Fruit fly (Drosophila melanogaster) whole organism, embryonic: Measurements from ENCODE around the gene CNPYb.
A peak's percentile ranks its signal among the peaks of the same experiment; 100 is the strongest.

Experiments used
- ATbp ChIP-seq: fragments of 200-800 bp; sonication (Bioruptor generic); optimal IDR thresholded peaks from 2 replicates; lab custom pipeline; 2017; ENCODE audit warnings: missing biosample characterization, mild to moderate bottlenecking, missing genetic modification characterization, missing genetic modification reagents
- Atf3 ChIP-seq: fragments of 200-800 bp; sonication (Bioruptor generic); optimal IDR thresholded peaks from 3 replicates; lab custom pipeline; 2016; ENCODE audit warnings: missing biosample characterization, missing genetic modification characterization
- CG12744 ChIP-seq: fragments of 200-800 bp; sonication (Bioruptor generic); optimal IDR thresholded peaks from 2 replicates; lab custom pipeline; 2016; ENCODE audit warnings: missing biosample characterization, missing genetic modification characterization
- CG12942 ChIP-seq: fragments of 200-800 bp; sonication (Bioruptor generic); optimal IDR thresholded peaks from 3 replicates; lab custom pipeline; 2016; ENCODE audit warnings: missing biosample characterization, missing genetic modification characterization
- CG14710 ChIP-seq: fragments of 200-800 bp; sonication (Bioruptor generic); optimal IDR thresholded peaks from 3 replicates; lab custom pipeline; 2019; ENCODE audit warnings: missing biosample characterization, mild to moderate bottlenecking, missing genetic modification characterization, moderate library complexity
- CG1529 ChIP-seq: fragments of 200-800 bp; sonication (Bioruptor generic); optimal IDR thresholded peaks from 3 replicates; lab custom pipeline; 2018; ENCODE audit warnings: missing biosample characterization, missing genetic modification characterization
- CG17359 ChIP-seq: fragments of 200-800 bp; sonication (Bioruptor generic); optimal IDR thresholded peaks from 3 replicates; lab custom pipeline; 2018; ENCODE audit warnings: missing biosample characterization, mild to moderate bottlenecking, missing genetic modification characterization, moderate library complexity
- CG17829 ChIP-seq: fragments of 200-800 bp; optimal IDR thresholded peaks from 2 replicates; lab custom pipeline; 2019; ENCODE audit warnings: missing biosample characterization, mild to moderate bottlenecking, missing genetic modification characterization, moderate library complexity
- CG34422 ChIP-seq: fragments of 200-800 bp; sonication (Bioruptor generic); IDR thresholded peaks from 3 replicates; pipeline ENCODE4 v1.3.6; 2022; ENCODE audit warnings: missing biosample characterization, missing genetic modification characterization
- CG3847 ChIP-seq: fragments of 200-800 bp; sonication (Bioruptor generic); IDR thresholded peaks from 2 replicates; pipeline ENCODE4 v1.3.6; 2022; ENCODE audit warnings: missing biosample characterization, missing genetic modification characterization
- CG42726 ChIP-seq: fragments of 200-800 bp; sonication (Bioruptor generic); IDR thresholded peaks from 2 replicates; pipeline ENCODE4 v1.3.6; 2022; ENCODE audit warnings: missing biosample characterization, missing genetic modification characterization; ENCODE audit not compliant: partially characterized antibody
- CG6254 ChIP-seq: fragments of 200-800 bp; sonication (Bioruptor generic); optimal IDR thresholded peaks from 3 replicates; lab custom pipeline; 2017; ENCODE audit warnings: mild to moderate bottlenecking, missing biosample characterization, missing genetic modification reagents, missing genetic modification characterization
- CG6654 ChIP-seq: fragments of 200-800 bp; sonication (Bioruptor generic); optimal IDR thresholded peaks from 2 replicates; lab custom pipeline; 2017; ENCODE audit warnings: missing biosample characterization, mild to moderate bottlenecking, missing genetic modification characterization
- CG6683 ChIP-seq: fragments of 200-800 bp; sonication (Bioruptor generic); optimal IDR thresholded peaks from 2 replicates; lab custom pipeline; 2017; ENCODE audit warnings: missing biosample characterization, mild to moderate bottlenecking, missing genetic modification characterization, missing genetic modification reagents
- CG6689 ChIP-seq: fragments of 200-800 bp; sonication (Bioruptor generic); IDR thresholded peaks from 2 replicates; pipeline ENCODE4 v1.3.6; 2022; ENCODE audit warnings: missing biosample characterization, missing genetic modification characterization
- CG7745 ChIP-seq: fragments of 200-800 bp; sonication (Bioruptor generic); optimal IDR thresholded peaks from 2 replicates; lab custom pipeline; 2018; ENCODE audit warnings: missing biosample characterization, mild to moderate bottlenecking, missing genetic modification characterization, moderate library complexity
- CG7928 ChIP-seq: fragments of 200-800 bp; sonication (Bioruptor generic); optimal IDR thresholded peaks from 2 replicates; lab custom pipeline; 2017; ENCODE audit warnings: missing biosample characterization, mild to moderate bottlenecking, missing genetic modification characterization
- CG8924 ChIP-seq: fragments of 200-800 bp; optimal IDR thresholded peaks from 3 replicates; lab custom pipeline; 2019; ENCODE audit warnings: missing biosample characterization, mild to moderate bottlenecking, missing genetic modification characterization, moderate library complexity
- CG8944 ChIP-seq: fragments of 200-800 bp; sonication (Bioruptor generic); optimal IDR thresholded peaks from 3 replicates; lab custom pipeline; 2016; ENCODE audit warnings: missing biosample characterization, missing genetic modification characterization
- CG9817 ChIP-seq: fragments of 200-800 bp; sonication (Bioruptor generic); optimal IDR thresholded peaks from 2 replicates; lab custom pipeline; 2018; ENCODE audit warnings: missing biosample characterization, mild to moderate bottlenecking, missing genetic modification characterization, moderate library complexity
- Dbx ChIP-seq: fragments of 200-800 bp; sonication (Bioruptor generic); IDR thresholded peaks from 3 replicates; pipeline ENCODE4 v1.3.6; 2022; ENCODE audit warnings: missing biosample characterization, missing genetic modification characterization
- Hmx ChIP-seq: fragments of 200-800 bp; sonication (Bioruptor generic); optimal IDR thresholded peaks from 2 replicates; lab custom pipeline; 2016; ENCODE audit warnings: missing biosample characterization, missing genetic modification characterization
- Meics ChIP-seq: fragments of 200-800 bp; sonication (Bioruptor generic); optimal IDR thresholded peaks from 2 replicates; lab custom pipeline; 2017; ENCODE audit warnings: missing biosample characterization, mild to moderate bottlenecking, missing genetic modification characterization
- Tbp ChIP-seq: fragments of >200 bp; optimal IDR thresholded peaks from 2 replicates; lab custom pipeline; 2018; ENCODE audit warnings: missing biosample characterization, missing genetic modification characterization
- aop ChIP-seq: fragments of 200-800 bp; sonication (Bioruptor generic); IDR thresholded peaks from 2 replicates; pipeline ENCODE4 v1.3.6; 2022; ENCODE audit warnings: missing biosample characterization, missing genetic modification characterization
- ato ChIP-seq: fragments of 200-800 bp; sonication (Bioruptor generic); IDR thresholded peaks from 2 replicates; pipeline ENCODE4 v1.3.6; 2022; ENCODE audit warnings: missing biosample characterization, missing genetic modification characterization; ENCODE audit not compliant: partially characterized antibody
- cg ChIP-seq: fragments of 200-800 bp; sonication (Bioruptor generic); optimal IDR thresholded peaks from 3 replicates; lab custom pipeline; 2019; ENCODE audit warnings: missing biosample characterization, mild to moderate bottlenecking, missing genetic modification characterization, moderate library complexity
- crp ChIP-seq, 2 experiments: fragments of 200-800 bp; sonication (Bioruptor generic); optimal IDR thresholded peaks; 2 replicates in 1 of 2; 3 replicates in 1 of 2; lab custom pipeline; 2017; ENCODE audit warnings: missing biosample characterization in 2 of 2, missing genetic modification characterization in 2 of 2, mild to moderate bottlenecking in 1 of 2, moderate library complexity in 1 of 2
- dan ChIP-seq: fragments of 200-800 bp; sonication (Bioruptor generic); IDR thresholded peaks from 2 replicates; pipeline ENCODE4 v1.3.6; 2022; ENCODE audit warnings: missing biosample characterization, missing genetic modification characterization
- danr ChIP-seq: fragments of 200-800 bp; sonication (Bioruptor generic); IDR thresholded peaks from 2 replicates; pipeline ENCODE4 v1.3.6; 2022; ENCODE audit warnings: missing biosample characterization, missing genetic modification characterization
- en ChIP-seq: fragments of 200-800 bp; sonication (Bioruptor generic); optimal IDR thresholded peaks from 2 replicates; lab custom pipeline; 2016; ENCODE audit warnings: missing biosample characterization, missing genetic modification characterization
- eyg ChIP-seq: fragments of 200-800 bp; sonication (Bioruptor generic); optimal IDR thresholded peaks from 3 replicates; lab custom pipeline; 2016; ENCODE audit warnings: missing biosample characterization, missing genetic modification characterization
- ham ChIP-seq: fragments of 200-800 bp; sonication (Bioruptor generic); IDR thresholded peaks from 2 replicates; pipeline ENCODE4 v1.3.6; 2022; ENCODE audit warnings: missing biosample characterization, missing genetic modification characterization
- hb ChIP-seq: fragments of 200-800 bp; sonication (Bioruptor generic); IDR thresholded peaks from 3 replicates; pipeline ENCODE4 v1.3.6; 2022; ENCODE audit warnings: missing biosample characterization, missing genetic modification characterization; ENCODE audit not compliant: partially characterized antibody
- jumu ChIP-seq: fragments of 200-800 bp; sonication (Bioruptor generic); optimal IDR thresholded peaks from 3 replicates; lab custom pipeline; 2016; ENCODE audit warnings: missing biosample characterization, missing genetic modification characterization
- lov ChIP-seq, 2 experiments: fragments of 200-800 bp in 1 of 2; fragments of >200 bp in 1 of 2; sonication (Bioruptor generic) in 1 of 2; IDR thresholded peaks in 1 of 2; optimal IDR thresholded peaks in 1 of 2; 2 replicates in 1 of 2; 3 replicates in 1 of 2; pipeline versions ENCODE4 v1.3.6 to Lab custom; 2017 to 2022; ENCODE audit warnings: missing biosample characterization in 1 of 2, missing genetic modification characterization in 1 of 2
- mam ChIP-seq: fragments of 200-800 bp; sonication (Bioruptor generic); optimal IDR thresholded peaks from 3 replicates; lab custom pipeline; 2016; ENCODE audit warnings: missing biosample characterization, missing genetic modification characterization
- oc ChIP-seq: fragments of 200-800 bp; sonication (Bioruptor generic); optimal IDR thresholded peaks from 2 replicates; lab custom pipeline; 2018; ENCODE audit warnings: missing biosample characterization, mild to moderate bottlenecking, missing genetic modification characterization, moderate library complexity
- otp ChIP-seq: fragments of 200-800 bp; sonication (Bioruptor generic); IDR thresholded peaks from 3 replicates; pipeline ENCODE4, ENCODE4 v1.3.6; 2022; ENCODE audit warnings: missing biosample characterization, missing genetic modification characterization
- pan ChIP-seq, 4 experiments: fragments of >200 bp in 3 of 4; fragments of 200-800 bp in 1 of 4; sonication (Bioruptor generic) in 1 of 4; optimal IDR thresholded peaks in 3 of 4; IDR thresholded peaks in 1 of 4; 2 replicates each; pipeline versions ENCODE4 v1.3.6 to Lab custom; 2017 to 2022; ENCODE audit warnings: missing biosample characterization in 2 of 4, missing genetic modification characterization in 2 of 4, mixed read lengths in 1 of 4
- psq ChIP-seq: fragments of 200-800 bp; sonication (Bioruptor generic); optimal IDR thresholded peaks from 2 replicates; lab custom pipeline; 2017; ENCODE audit warnings: missing biosample characterization, missing genetic modification characterization
- ro ChIP-seq: fragments of 200-800 bp; sonication (Bioruptor generic); IDR thresholded peaks from 2 replicates; pipeline ENCODE4 v1.3.6; 2022; ENCODE audit warnings: missing biosample characterization, missing genetic modification characterization
- so ChIP-seq: fragments of 200-800 bp; sonication (Bioruptor generic); IDR thresholded peaks from 3 replicates; pipeline ENCODE4 v1.3.6; 2022; ENCODE audit warnings: missing biosample characterization, missing genetic modification characterization
- tgo ChIP-seq: fragments of 200-800 bp; sonication (Bioruptor generic); IDR thresholded peaks from 3 replicates; pipeline ENCODE4 v1.3.6; 2022; ENCODE audit warnings: missing biosample characterization, missing genetic modification characterization
- tx ChIP-seq: fragments of 200-800 bp; sonication (Bioruptor generic); optimal IDR thresholded peaks from 2 replicates; lab custom pipeline; 2016; ENCODE audit warnings: missing biosample characterization, missing genetic modification characterization
- wor ChIP-seq: fragments of 200-800 bp; sonication (Bioruptor generic); IDR thresholded peaks from 2 replicates; pipeline ENCODE4 v1.3.6; 2022; ENCODE audit warnings: missing biosample characterization, missing genetic modification characterization
- zen2 ChIP-seq: fragments of 200-800 bp; sonication (Bioruptor generic); IDR thresholded peaks from 3 replicates; pipeline ENCODE4 v1.3.6; 2022; ENCODE audit warnings: missing biosample characterization, missing genetic modification characterization; ENCODE audit not compliant: partially characterized antibody
- zfh1 ChIP-seq: fragments of 200-800 bp; sonication (Bioruptor generic); IDR thresholded peaks from 3 replicates; pipeline ENCODE4 v1.3.6; 2022; ENCODE audit warnings: missing biosample characterization, missing genetic modification characterization

The CNPYb gene

dm6 chr3L:19087369-19088275 lies 8.4 kb downstream of the CNPYb start (continued):
- TF ChIP-seq psq (GFP tag; lab: Kevin White, UChicago) (no peak), zfh1 (no peak), CG6254 (GFP tag; lab: Kevin White, UChicago) (no peak), Hmx (GFP tag; lab: Kevin White, UChicago) (no peak), otp (GFP tag; lab: Robert Waterston, UW) (no peak), CG17829 (tag; lab: Kevin White, UChicago) (peak; percentile 42), mam (GFP tag; lab: Kevin White, UChicago) (no peak), en (GFP tag; lab: Kevin White, UChicago) (no peak), tx (no peak), cg (GFP tag; lab: Kevin White, UChicago) (no peak), CG42726 (GFP tag; lab: Robert Waterston, UW) (no peak), CG6683 (GFP tag; lab: Kevin White, UChicago) (peak; percentile 39), Atf3 (GFP tag; lab: Kevin White, UChicago) (no peak), CG8924 (tag; lab: Kevin White, UChicago) (peak; percentile 58), CG34422 (GFP tag; lab: Robert Waterston, UW) (no peak), danr (GFP tag; lab: Robert Waterston, UW) (no peak), Tbp (GFP tag; lab: Kevin White, UChicago) (no peak), eyg (GFP tag; lab: Kevin White, UChicago) (no peak), CG17359 (peak; percentile 31), tgo (GFP tag; lab: Robert Waterston, UW) (no peak; the same call in 2 of the 3 replicates), CG12744 (GFP tag; lab: Kevin White, UChicago) (no peak), CG7928 (no peak), CG6654 (no peak), CG9817 (tag; lab: Kevin White, UChicago) (peak; percentile 4), so (GFP tag; lab: Robert Waterston, UW) (no peak), pan (optimal IDR thresholded peaks at IDR 0.05; lab: Kevin White, UChicago) (no peak), pan (GFP tag; optimal IDR thresholded peaks at IDR 0.05 in 1 of 2, IDR thresholded peaks at IDR 0.05 in 1 of 2) (peak in 1 of 2 experiments; percentile 44), lov (optimal IDR thresholded peaks at IDR 0.05; lab: Kevin White, UChicago) (no peak), lov (GFP tag; IDR thresholded peaks at IDR 0.05; lab: Robert Waterston, UW) (no peak), Meics (GFP tag; lab: Kevin White, UChicago) (peak; percentile 68), CG8944 (GFP tag; lab: Kevin White, UChicago) (no peak), CG1529 (GFP tag; lab: Kevin White, UChicago) (no peak), CG3847 (GFP tag; lab: Robert Waterston, UW) (no peak), crp (GFP tag; optimal IDR thresholded peaks at IDR 0.05; lab: Kevin White, UChicago) (no peak), ATbp (GFP tag; lab: Kevin White, UChicago) (no peak), hb (no peak), oc (tag; lab: Kevin White, UChicago) (no peak), zen2 (GFP tag; lab: Robert Waterston, UW) (no peak), jumu (GFP tag; lab: Kevin White, UChicago) (no peak), ato (no peak), aop (GFP tag; lab: Robert Waterston, UW) (no peak), ham (no peak), Dbx (GFP tag; lab: Robert Waterston, UW) (0 out of 3 replicates have a peak, but pooled peaks have one; percentile 35), CG12942 (GFP tag; lab: Kevin White, UChicago) (no peak), ro (GFP tag; lab: Robert Waterston, UW) (no peak), CG7745 (tag; lab: Kevin White, UChicago) (no peak), dan (GFP tag; lab: Robert Waterston, UW) (no peak), wor (GFP tag; lab: Robert Waterston, UW) (no peak), CG14710 (tag; lab: Kevin White, UChicago) (peak; percentile 35), CG6689 (GFP tag; lab: Robert Waterston, UW) (peak; percentile 25; the same call in 1 of the 2 replicates)
